Worm (Caenorhabditis elegans) whole organism, L3 larva: ENCODE results near the gene F36F12.1.

Source experiments
- aly-2 ChIP-seq: fragments of 150-350 bp; optimal IDR thresholded peaks from 2 replicates; lab custom pipeline; 2014; ENCODE audit warnings: missing biosample characterization, missing genetic modification characterization
- daf-12 ChIP-seq: fragments of 150-350 bp; optimal IDR thresholded peaks from 2 replicates; lab custom pipeline; 2014; ENCODE audit warnings: missing biosample characterization, missing genetic modification reagents, missing genetic modification characterization
- elt-2 ChIP-seq: sonication (generic microtip); optimal IDR thresholded peaks from 2 replicates; lab custom pipeline; 2016; ENCODE audit warnings: missing genetic modification reagents, mild to moderate bottlenecking, missing genetic modification characterization, missing compliant biosample characterization
- fkh-10 ChIP-seq: sonication (generic microtip); optimal IDR thresholded peaks from 2 replicates; lab custom pipeline; 2017; ENCODE audit warnings: missing biosample characterization, missing genetic modification reagents, missing genetic modification characterization
- lin-39 ChIP-seq: fragments of 150-350 bp; optimal IDR thresholded peaks from 2 replicates; lab custom pipeline; 2018; ENCODE audit warnings: missing biosample characterization, missing genetic modification reagents, missing genetic modification characterization
- nfya-1 ChIP-seq: sonication (generic microtip); optimal IDR thresholded peaks from 2 replicates; lab custom pipeline; 2017; ENCODE audit warnings: missing genetic modification characterization, mild to moderate bottlenecking, missing compliant biosample characterization, antibody characterized with exemption, moderate library complexity; ENCODE audit not compliant: insufficient read depth
- nhr-67 ChIP-seq: fragments of 150-350 bp; optimal IDR thresholded peaks from 2 replicates; lab custom pipeline; 2014; ENCODE audit warnings: missing biosample characterization, missing genetic modification characterization
- tbx-2 ChIP-seq: sonication (generic microtip); optimal IDR thresholded peaks from 2 replicates; lab custom pipeline; 2016; ENCODE audit warnings: mild to moderate bottlenecking, missing genetic modification characterization, missing compliant biosample characterization
- unc-39 ChIP-seq: sonication (generic microtip); optimal IDR thresholded peaks from 4 replicates; lab custom pipeline; 2017; ENCODE audit warnings: missing biosample characterization, missing genetic modification characterization

- TF ChIP-seq aly-2 (tag; lab: Kevin White, UChicago) (no peak), unc-39 (tag; lab: Kevin White, UChicago) (no peak), lin-39 (no peak), tbx-2 (tag; lab: Kevin White, UChicago) (no peak), elt-2 (tag; lab: Kevin White, UChicago) (no peak), daf-12 (no peak), nfya-1 (tag; lab: Kevin White, UChicago) (no peak), nhr-67 (no peak), fkh-10 (GFP tag; lab: Kevin White, UChicago) (no peak)
Observed at ce11 chrV:2110368-2110767, 7.3 kb upstream of the F36F12.1 start, which contains the start of gene F22F7.3.
